Worm (Caenorhabditis elegans) whole organism, late embryonic: ENCODE data around the gene fbxb-57.

Experiments
- K02D7.2 ChIP-seq: sonication (generic microtip); optimal IDR thresholded peaks from 2 replicates; lab custom pipeline; 2017; ENCODE audit warnings: mild to moderate bottlenecking, missing genetic modification characterization, missing compliant biosample characterization
- K09A11.1 ChIP-seq: sonication (generic microtip); optimal IDR thresholded peaks from 2 replicates; lab custom pipeline; 2017; ENCODE audit warnings: antibody characterized with exemption, mild to moderate bottlenecking, missing genetic modification characterization, missing compliant biosample characterization; ENCODE audit not compliant: insufficient read depth
- ahr-1 ChIP-seq: sonication (generic microtip); optimal IDR thresholded peaks from 2 replicates; lab custom pipeline; 2016; ENCODE audit warnings: missing genetic modification characterization, missing compliant biosample characterization
- ceh-14 ChIP-seq: sonication (generic microtip); optimal IDR thresholded peaks from 2 replicates; lab custom pipeline; 2016; ENCODE audit warnings: missing genotype, missing genetic modification characterization, missing compliant biosample characterization
- ceh-2 ChIP-seq: sonication (generic microtip); optimal IDR thresholded peaks from 2 replicates; lab custom pipeline; 2016; ENCODE audit warnings: missing genotype, missing genetic modification characterization, missing compliant biosample characterization
- ceh-6 ChIP-seq: fragments of 200-800 bp; sonication (Bioruptor generic); optimal IDR thresholded peaks from 2 replicates; lab custom pipeline; 2018; ENCODE audit warnings: mild to moderate bottlenecking, missing genetic modification characterization, missing compliant biosample characterization
- hlh-8 ChIP-seq: sonication (generic microtip); optimal IDR thresholded peaks from 2 replicates; lab custom pipeline; 2016; ENCODE audit warnings: missing genotype, missing genetic modification characterization, missing compliant biosample characterization
- nfya-1 ChIP-seq: sonication (generic microtip); optimal IDR thresholded peaks from 2 replicates; lab custom pipeline; 2017; ENCODE audit warnings: missing genetic modification characterization, mild to moderate bottlenecking, missing compliant biosample characterization, antibody characterized with exemption, moderate library complexity
- pha-4 ChIP-seq: fragments of 150-350 bp; optimal IDR thresholded peaks from 2 replicates; lab custom pipeline; 2018; ENCODE audit warnings: missing biosample characterization, missing genetic modification reagents, missing genetic modification characterization
- pqm-1 ChIP-seq: sonication (generic microtip); optimal IDR thresholded peaks from 2 replicates; lab custom pipeline; 2016; ENCODE audit warnings: missing genetic modification characterization, missing compliant biosample characterization
- unc-3 ChIP-seq, 2 experiments: fragments of 200-800 bp in 1 of 2; sonication (Bioruptor generic) in 1 of 2; sonication (generic microtip) in 1 of 2; conservative IDR thresholded peaks in 1 of 2; optimal IDR thresholded peaks in 1 of 2; 2 replicates each; pipeline versions ENCODE4 v1.3.6 to Lab custom; 2016 to 2022; ENCODE audit warnings: missing compliant biosample characterization in 2 of 2, missing genetic modification characterization in 2 of 2, missing genetic modification reagents in 1 of 2

- TF ChIP-seq unc-3 (GFP tag; conservative IDR thresholded peaks at IDR 0.05; lab: Robert Waterston, UW), result no peak
- no peak for TF ChIP-seq unc-3 (tag; optimal IDR thresholded peaks at IDR 0.05; lab: Kevin White, UChicago)
- no peak for TF ChIP-seq hlh-8 (tag; lab: Kevin White, UChicago)
- TF ChIP-seq pqm-1 (tag; lab: Kevin White, UChicago), result no peak
- TF ChIP-seq pha-4 (tag; lab: Kevin White, UChicago), result no peak
- no peak for TF ChIP-seq K02D7.2 (tag; lab: Kevin White, UChicago)
- no peak for TF ChIP-seq ceh-6 (GFP tag; lab: Kevin White, UChicago)
- no peak for TF ChIP-seq K09A11.1 (tag; lab: Kevin White, UChicago)
- TF ChIP-seq ceh-2 (tag; lab: Kevin White, UChicago), result no peak
- TF ChIP-seq nfya-1 (tag; lab: Kevin White, UChicago), result no peak
- no peak for TF ChIP-seq ceh-14 (tag; lab: Kevin White, UChicago)
- TF ChIP-seq ahr-1 (tag; lab: Kevin White, UChicago), result no peak
These were observed 10.7 kb downstream of the fbxb-57 start, which contains the start of gene F55C9.14 for ce11 chrV:19299262-19299661.
